Fruit fly (Drosophila melanogaster): ENCODE measurements around the gene Cp190.

dm6 chr3R:15262710-15263672, 12.1 kb downstream of the Cp190 start, which contains the start of the genes eIF2gamma and Set:
- TF ChIP-seq Lpt (GFP tag; optimal IDR thresholded peaks at IDR 0.05) (no peak), dac (GFP tag; optimal IDR thresholded peaks at IDR 0.05) (no peak), Ets21C (GFP tag; optimal IDR thresholded peaks at IDR 0.05) (no peak), Gug (GFP tag; IDR thresholded peaks at IDR 0.05) (no peak), Eip75B (GFP tag; optimal IDR thresholded peaks at IDR 0.05) (no peak), Smox (GFP tag; optimal IDR thresholded peaks at IDR 0.05) (no peak), Sox102F (GFP tag; optimal IDR thresholded peaks at IDR 0.05) (no peak), CG1621 (tag; optimal IDR thresholded peaks at IDR 0.05) (peak; percentile 38), CG10669 (GFP tag; optimal IDR thresholded peaks at IDR 0.05) (no peak), cyc (GFP tag; optimal IDR thresholded peaks at IDR 0.05) (peak; percentile 28), dsx (GFP tag; optimal IDR thresholded peaks at IDR 0.05; ENCODE audit: poor library complexity, severe bottlenecking) (no peak), vri (GFP tag; optimal IDR thresholded peaks at IDR 0.05) (no peak), fkh (GFP tag; optimal IDR thresholded peaks at IDR 0.05) (no peak)

All from whole organism, prepupa.